Worm (Caenorhabditis elegans) whole organism, young adult: ENCODE measurements around the gene str-84.

Source experiments
- B0261.1 ChIP-seq: sonication (generic microtip); optimal IDR thresholded peaks from 2 replicates; lab custom pipeline; 2016; ENCODE audit warnings: mild to moderate bottlenecking, missing genetic modification characterization, moderate library complexity, missing compliant biosample characterization
- K12H6.12 ChIP-seq: fragments of 200-800 bp; sonication (Bioruptor generic); optimal IDR thresholded peaks from 2 replicates; lab custom pipeline; 2018; ENCODE audit warnings: mild to moderate bottlenecking, missing genetic modification characterization, missing compliant biosample characterization
- Y79H2A.3 ChIP-seq: fragments of 200-800 bp; sonication (Bioruptor generic); conservative IDR thresholded peaks from 2 replicates; pipeline ENCODE4 v1.3.6; 2022; ENCODE audit warnings: missing genetic modification reagents, missing genetic modification characterization, missing compliant biosample characterization
- ama-1 ChIP-seq, 3 experiments: fragments of 150-350 bp in 1 of 3; sonication (generic microtip) in 2 of 3; optimal IDR thresholded peaks; 2 replicates each; lab custom pipeline; 2014 to 2018; ENCODE audit warnings: missing biosample characterization in 2 of 3, missing genetic modification characterization in 2 of 3, missing genetic modification reagents in 2 of 3
- ccch-3 ChIP-seq: fragments of 200-800 bp; sonication (Bioruptor generic); optimal IDR thresholded peaks from 2 replicates; lab custom pipeline; 2018; ENCODE audit warnings: mild to moderate bottlenecking, missing genetic modification characterization, missing compliant biosample characterization
- chd-7 ChIP-seq: sonication (generic microtip); optimal IDR thresholded peaks from 2 replicates; lab custom pipeline; 2016; ENCODE audit warnings: mild to moderate bottlenecking, missing genetic modification characterization, moderate library complexity, missing compliant biosample characterization
- dpl-1 ChIP-seq: fragments of 150-350 bp; optimal IDR thresholded peaks from 2 replicates; lab custom pipeline; 2014; ENCODE audit warnings: missing biosample characterization, missing genetic modification reagents, missing genetic modification characterization
- egl-18 ChIP-seq: fragments of 200-800 bp; sonication (Bioruptor generic); IDR thresholded peaks from 2 replicates; pipeline ENCODE4 v1.3.6; 2022; ENCODE audit warnings: missing genetic modification reagents, missing genetic modification characterization, missing compliant biosample characterization
- nfyb-1 ChIP-seq: fragments of 200-800 bp; sonication (Bioruptor generic); IDR thresholded peaks from 2 replicates; pipeline ENCODE4 v1.3.6; 2022; ENCODE audit warnings: missing genetic modification reagents, missing genetic modification characterization, missing compliant biosample characterization

The str-84 gene

ce11 chrV:8932318-8932717 is 48.4 kb downstream of the str-84 start, which contains the start of gene H14N18.2:
Gene H14N18.2 (plus strand): TSS chrV:8932618.
- TF ChIP-seq Y79H2A.3 (GFP tag; lab: Robert Waterston, UW): no peak
- no peak for TF ChIP-seq ccch-3 (GFP tag; lab: Kevin White, UChicago)
- no peak for TF ChIP-seq dpl-1 (GFP tag; lab: Kevin White, UChicago)
- TF ChIP-seq chd-7 (tag; lab: Kevin White, UChicago): no peak
- no peak for TF ChIP-seq ama-1 (optimal IDR thresholded peaks at IDR 0.05; lab: Kevin White, UChicago)
- TF ChIP-seq ama-1 (GFP tag; optimal IDR thresholded peaks at IDR 0.05; lab: Kevin White, UChicago): no peak
- TF ChIP-seq K12H6.12: no peak
- TF ChIP-seq B0261.1: no peak
- TF ChIP-seq egl-18 (GFP tag; lab: Robert Waterston, UW): no peak
- no peak for TF ChIP-seq nfyb-1 (GFP tag; lab: Robert Waterston, UW)
